Worm (Caenorhabditis elegans): Measurements from ENCODE around the gene C28A5.6.

DNA sequence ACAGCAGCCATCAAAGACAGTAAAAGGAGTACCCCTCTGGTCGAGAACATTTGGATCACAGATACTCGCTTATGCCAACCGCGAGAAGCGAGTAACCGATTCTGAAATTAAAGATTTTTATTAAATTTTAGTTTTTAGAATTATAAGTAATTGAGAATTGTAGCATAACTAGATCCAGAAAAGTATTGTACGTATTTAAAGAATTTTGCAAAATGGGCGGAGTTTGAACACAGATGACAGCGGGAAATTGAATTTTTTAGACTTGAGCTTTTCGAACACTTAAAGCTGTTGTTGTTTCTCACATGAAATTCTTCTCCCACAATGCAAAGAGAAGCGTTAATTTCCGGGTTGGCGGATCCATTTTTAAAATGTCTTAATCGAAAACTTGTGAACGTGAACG, 48.2 kb upstream of the C28A5.6 start, which contains the start of gene ins-17:
- TF ChIP-seq ttx-3 (tag; optimal IDR thresholded peaks at IDR 0.05) (no peak), unc-3 (GFP tag; conservative IDR thresholded peaks at IDR 0.05) (no peak), unc-3 (tag; optimal IDR thresholded peaks at IDR 0.05) (no peak), pag-3 (tag; optimal IDR thresholded peaks at IDR 0.05; ENCODE audit: borderline replicate concordance) (no peak), K09A11.1 (tag; optimal IDR thresholded peaks at IDR 0.05; ENCODE audit: insufficient read depth) (no peak), pha-4 (tag; optimal IDR thresholded peaks at IDR 0.05) (no peak), ceh-34 (tag; optimal IDR thresholded peaks at IDR 0.05) (no peak), pha-2 (tag; optimal IDR thresholded peaks at IDR 0.05) (no peak), rnt-1 (tag; optimal IDR thresholded peaks at IDR 0.05) (no peak), ceh-2 (tag; optimal IDR thresholded peaks at IDR 0.05) (no peak), lin-11 (tag; optimal IDR thresholded peaks at IDR 0.05) (no peak), nfya-1 (tag; optimal IDR thresholded peaks at IDR 0.05) (no peak), nhr-11 (tag; optimal IDR thresholded peaks at IDR 0.05) (no peak), odd-2 (tag; optimal IDR thresholded peaks at IDR 0.05) (no peak), ceh-18 (tag; optimal IDR thresholded peaks at IDR 0.05) (no peak)
